Fruit fly (Drosophila melanogaster): ENCODE measurements around the gene Nepl15.

The Nepl15 gene

dm6 chr3R:22726031-22726770 is 39.8 kb downstream of the Nepl15 start, which contains the start of gene RNF220 (continued):
- no peak; the same call in none of the 3 replicates for TF ChIP-seq CG16813 (GFP tag; IDR thresholded peaks at IDR 0.05; ENCODE audit: partially characterized antibody)
- no peak for TF ChIP-seq pho (GFP tag; optimal IDR thresholded peaks at IDR 0.05)
- TF ChIP-seq D (optimal IDR thresholded peaks at IDR 0.05), result no peak
- TF ChIP-seq D (GFP tag; optimal IDR thresholded peaks at IDR 0.05), result no peak
- no peak for TF ChIP-seq aop (GFP tag; IDR thresholded peaks at IDR 0.05)
- TF ChIP-seq Dp (GFP tag; optimal IDR thresholded peaks at IDR 0.05), result peak; percentile 24
- TF ChIP-seq CG12155 (GFP tag; optimal IDR thresholded peaks at IDR 0.05), result no peak
- no peak for TF ChIP-seq jing (GFP tag; optimal IDR thresholded peaks at IDR 0.05)
- TF ChIP-seq Six4 (GFP tag; optimal IDR thresholded peaks at IDR 0.05), result no peak
- TF ChIP-seq NC2α (GFP tag; optimal IDR thresholded peaks at IDR 0.05), result no peak
- TF ChIP-seq zen (tag; optimal IDR thresholded peaks at IDR 0.05), result no peak
- no peak for TF ChIP-seq Antp (GFP tag; optimal IDR thresholded peaks at IDR 0.05)
- peak; percentile 82 for TF ChIP-seq amos (GFP tag; IDR thresholded peaks at IDR 0.05; ENCODE audit: partially characterized antibody)
- TF ChIP-seq Drgx (GFP tag; IDR thresholded peaks at IDR 0.05), result no peak
- TF ChIP-seq schlank (tag; optimal IDR thresholded peaks at IDR 0.05), result no peak
- TF ChIP-seq CG1024 (GFP tag; IDR thresholded peaks at IDR 0.05), result no peak
- TF ChIP-seq fd64A (GFP tag; optimal IDR thresholded peaks at IDR 0.05), result no peak
- no peak for TF ChIP-seq CG4707 (GFP tag; optimal IDR thresholded peaks at IDR 0.05)
- TF ChIP-seq hth (optimal IDR thresholded peaks at IDR 0.05), result no peak
- no peak for TF ChIP-seq HmgD (GFP tag; optimal IDR thresholded peaks at IDR 0.05)
- TF ChIP-seq gem (tag; optimal IDR thresholded peaks at IDR 0.05), result peak; percentile 49
- TF ChIP-seq grau (tag; optimal IDR thresholded peaks at IDR 0.05), result peak; percentile 33
- TF ChIP-seq usp (GFP tag; optimal IDR thresholded peaks at IDR 0.05), result no peak
- TF ChIP-seq ind (GFP tag; optimal IDR thresholded peaks at IDR 0.05), result no peak
- TF ChIP-seq CG31388 (GFP tag; optimal IDR thresholded peaks at IDR 0.05), result no peak
- TF ChIP-seq ken (GFP tag; IDR thresholded peaks at IDR 0.05), result no peak
- TF ChIP-seq slp2 (GFP tag; optimal IDR thresholded peaks at IDR 0.05), result no peak
- TF ChIP-seq CG5245 (GFP tag; optimal IDR thresholded peaks at IDR 0.05), result no peak
- TF ChIP-seq CG14050 (GFP tag; IDR thresholded peaks at IDR 0.05), result no peak
- TF ChIP-seq CG10565 (GFP tag; optimal IDR thresholded peaks at IDR 0.05), result no peak
- TF ChIP-seq CG8478 (optimal IDR thresholded peaks at IDR 0.05), result no peak
- TF ChIP-seq zen2 (GFP tag; IDR thresholded peaks at IDR 0.05; ENCODE audit: partially characterized antibody), result peak; percentile 60
- peak; percentile 11 for TF ChIP-seq vnd (GFP tag; IDR thresholded peaks at IDR 0.05; ENCODE audit: partially characterized antibody)
- no peak for TF ChIP-seq Ada2b (GFP tag; IDR thresholded peaks at IDR 0.05)
- TF ChIP-seq Adf1 (GFP tag; IDR thresholded peaks at IDR 0.05), result no peak
- TF ChIP-seq CG3065 (GFP tag; optimal IDR thresholded peaks at IDR 0.05), result no peak
- no peak for TF ChIP-seq CG17612 (GFP tag; IDR thresholded peaks at IDR 0.05)
- TF ChIP-seq CG13624 (GFP tag; optimal IDR thresholded peaks at IDR 0.05), result no peak
- TF ChIP-seq cato (GFP tag; optimal IDR thresholded peaks at IDR 0.05; ENCODE audit: borderline replicate concordance), result no peak
- TF ChIP-seq dan (GFP tag; IDR thresholded peaks at IDR 0.05), result no peak
- peak; percentile 61; the same call in 2 of the 3 replicates for TF ChIP-seq CG7963 (GFP tag; IDR thresholded peaks at IDR 0.05; ENCODE audit: partially characterized antibody)
- peak; percentile 81 for TF ChIP-seq CG6791 (GFP tag; IDR thresholded peaks at IDR 0.05; ENCODE audit: partially characterized antibody)
- TF ChIP-seq esg (GFP tag; conservative IDR thresholded peaks at IDR 0.05), result no peak
- TF ChIP-seq CG4854 (GFP tag; optimal IDR thresholded peaks at IDR 0.05), result no peak
- TF ChIP-seq stc (GFP tag; IDR thresholded peaks at IDR 0.05), result no peak
- TF ChIP-seq Dref (GFP tag; IDR thresholded peaks at IDR 0.05), result peak; percentile 59
- TF ChIP-seq kah (GFP tag; optimal IDR thresholded peaks at IDR 0.05), result no peak
- no peak for TF ChIP-seq CG13424 (tag; optimal IDR thresholded peaks at IDR 0.05)
- 0 out of 2 replicates have a peak, but pooled peaks have one; percentile 4 for TF ChIP-seq CG14441 (GFP tag; IDR thresholded peaks at IDR 0.05)
- no peak for TF ChIP-seq kni (GFP tag; optimal IDR thresholded peaks at IDR 0.05)
